Fruit fly (Drosophila melanogaster): ENCODE measurements around the gene CG11889.
A peak's percentile ranks its signal among the peaks of the same experiment; 100 is the strongest.

The CG11889 gene

dm6 chr3R:25221203-25221807, 48.7 kb upstream of the CG11889 start, which contains the start of gene Alg9 (continued):
- TF ChIP-seq vnd (GFP tag; IDR thresholded peaks at IDR 0.05; ENCODE audit: partially characterized antibody) (peak; percentile 88), CG1602 (GFP tag; optimal IDR thresholded peaks at IDR 0.05) (no peak), z (GFP tag; IDR thresholded peaks at IDR 0.05) (no peak), CG32767 (GFP tag; IDR thresholded peaks at IDR 0.05) (no peak), nau (GFP tag; optimal IDR thresholded peaks at IDR 0.05) (no peak), run (tag; optimal IDR thresholded peaks at IDR 0.05) (no peak), btn (GFP tag; optimal IDR thresholded peaks at IDR 0.05) (no peak), CG6791 (GFP tag; IDR thresholded peaks at IDR 0.05; ENCODE audit: partially characterized antibody) (peak; percentile 92), CG4820 (GFP tag; optimal IDR thresholded peaks at IDR 0.05) (no peak), CG6765 (GFP tag; optimal IDR thresholded peaks at IDR 0.05) (no peak), YL-1 (GFP tag; optimal IDR thresholded peaks at IDR 0.05) (no peak), Doc3 (GFP tag; IDR thresholded peaks at IDR 0.05; ENCODE audit: partially characterized antibody) (peak; percentile 83), tio (GFP tag; optimal IDR thresholded peaks at IDR 0.05) (no peak), sqz (GFP tag; optimal IDR thresholded peaks at IDR 0.05) (no peak), CG17186 (GFP tag; optimal IDR thresholded peaks at IDR 0.05) (peak; percentile 2), CG16863 (GFP tag; optimal IDR thresholded peaks at IDR 0.05) (no peak), crol (GFP tag; IDR thresholded peaks at IDR 0.05) (no peak), Antp (GFP tag; optimal IDR thresholded peaks at IDR 0.05) (no peak), CG12744 (GFP tag; optimal IDR thresholded peaks at IDR 0.05) (no peak), nerfin-1 (tag; optimal IDR thresholded peaks at IDR 0.05) (no peak), en (GFP tag; optimal IDR thresholded peaks at IDR 0.05) (no peak), CG16813 (GFP tag; IDR thresholded peaks at IDR 0.05; ENCODE audit: partially characterized antibody) (peak; percentile 89), abd-A (tag; optimal IDR thresholded peaks at IDR 0.05) (no peak), ssp (GFP tag; IDR thresholded peaks at IDR 0.05) (peak; percentile 98), Myb (GFP tag; optimal IDR thresholded peaks at IDR 0.05) (peak; percentile 98), jumu (GFP tag; optimal IDR thresholded peaks at IDR 0.05) (no peak), wdn (GFP tag; IDR thresholded peaks at IDR 0.05) (no peak), sens (GFP tag) (peak; percentile 72), Hmr (GFP tag; optimal IDR thresholded peaks at IDR 0.05) (no peak), usp (GFP tag; optimal IDR thresholded peaks at IDR 0.05) (no peak), Atf3 (GFP tag; optimal IDR thresholded peaks at IDR 0.05) (no peak), Elba2 (GFP tag; optimal IDR thresholded peaks at IDR 0.05) (no peak), CG13424 (tag; optimal IDR thresholded peaks at IDR 0.05) (no peak), mld (GFP tag; IDR thresholded peaks at IDR 0.05; ENCODE audit: partially characterized antibody) (peak; percentile 88), klu (GFP tag; IDR thresholded peaks at IDR 0.05) (no peak), CG12769 (tag; optimal IDR thresholded peaks at IDR 0.05) (no peak), br (optimal IDR thresholded peaks at IDR 0.05) (no peak), CG15269 (tag; optimal IDR thresholded peaks at IDR 0.05) (no peak), Dip3 (GFP tag; optimal IDR thresholded peaks at IDR 0.05) (no peak), yki (optimal IDR thresholded peaks at IDR 0.05) (no peak), Sry-δ (GFP tag; optimal IDR thresholded peaks at IDR 0.05) (peak; percentile 88), CG5245 (GFP tag; optimal IDR thresholded peaks at IDR 0.05) (no peak), CG2116 (GFP tag; optimal IDR thresholded peaks at IDR 0.05) (peak; percentile 84), dpn (GFP tag; optimal IDR thresholded peaks at IDR 0.05) (peak in 1 of 2 experiments; percentile 6), Hr39 (optimal IDR thresholded peaks at IDR 0.05) (no peak), rib (GFP tag; IDR thresholded peaks at IDR 0.05) (no peak), lola (GFP tag; optimal IDR thresholded peaks at IDR 0.05) (peak in 1 of 3 experiments; percentile 71), CG10979 (tag; optimal IDR thresholded peaks at IDR 0.05) (no peak), CG8478 (optimal IDR thresholded peaks at IDR 0.05) (no peak), Dbx (GFP tag; IDR thresholded peaks at IDR 0.05) (no peak), ewg (GFP tag; optimal IDR thresholded peaks at IDR 0.05) (no peak), CG7987 (GFP tag; optimal IDR thresholded peaks at IDR 0.05) (no peak)
